Fruit fly (Drosophila melanogaster) whole organism, prepupa: ENCODE data around the gene Mzt1.

Source experiments
- CG10631 ChIP-seq: fragments of 200-800 bp; sonication (Bioruptor generic); optimal IDR thresholded peaks from 2 replicates; lab custom pipeline; 2016; ENCODE audit warnings: missing biosample characterization, missing genetic modification characterization
- CG10669 ChIP-seq: fragments of 200-800 bp; sonication (Bioruptor generic); optimal IDR thresholded peaks from 3 replicates; lab custom pipeline; 2018; ENCODE audit warnings: missing biosample characterization, mild to moderate bottlenecking, missing genetic modification characterization, moderate library complexity
- CG11294 ChIP-seq: fragments of 200-800 bp; sonication (Bioruptor generic); IDR thresholded peaks from 2 replicates; pipeline ENCODE4 v1.3.6; 2022; ENCODE audit warnings: missing biosample characterization, missing genetic modification characterization
- CG11762 ChIP-seq: fragments of 200-800 bp; sonication (Bioruptor generic); optimal IDR thresholded peaks from 3 replicates; lab custom pipeline; 2016; ENCODE audit warnings: missing biosample characterization, missing genetic modification characterization; ENCODE audit not compliant: insufficient read depth
- CG15336 ChIP-seq: fragments of 200-800 bp; sonication (Bioruptor generic); IDR thresholded peaks from 2 replicates; pipeline ENCODE4 v1.3.6; 2022; ENCODE audit warnings: missing biosample characterization, missing genetic modification characterization
- CG1621 ChIP-seq: fragments of 200-800 bp; sonication (Bioruptor generic); optimal IDR thresholded peaks from 3 replicates; lab custom pipeline; 2018; ENCODE audit warnings: missing biosample characterization, mild to moderate bottlenecking, missing genetic modification characterization
- CG16779 ChIP-seq: fragments of 200-800 bp; sonication (Bioruptor generic); optimal IDR thresholded peaks from 3 replicates; lab custom pipeline; 2017; ENCODE audit warnings: missing biosample characterization, mild to moderate bottlenecking, missing genetic modification characterization
- CG3032 ChIP-seq: fragments of 200-800 bp; optimal IDR thresholded peaks from 2 replicates; lab custom pipeline; 2019; ENCODE audit warnings: missing biosample characterization, mild to moderate bottlenecking, missing genetic modification characterization, moderate library complexity
- CG31627 ChIP-seq: fragments of 200-800 bp; sonication (Bioruptor generic); optimal IDR thresholded peaks from 3 replicates; lab custom pipeline; 2016; ENCODE audit warnings: missing biosample characterization, missing genetic modification characterization
- CG3919 ChIP-seq: fragments of 200-800 bp; sonication (Bioruptor generic); optimal IDR thresholded peaks from 3 replicates; lab custom pipeline; 2016; ENCODE audit warnings: missing biosample characterization, missing genetic modification characterization
- CG4318 ChIP-seq: fragments of 200-800 bp; sonication (Bioruptor generic); optimal IDR thresholded peaks from 3 replicates; lab custom pipeline; 2017; ENCODE audit warnings: missing biosample characterization, mild to moderate bottlenecking, missing genetic modification characterization
- CG6163 ChIP-seq: fragments of 200-800 bp; sonication (Bioruptor generic); IDR thresholded peaks from 3 replicates; pipeline ENCODE4 v1.3.6; 2022; ENCODE audit warnings: missing biosample characterization, missing genetic modification characterization
- CG6276 ChIP-seq: fragments of 200-800 bp; sonication (Bioruptor generic); optimal IDR thresholded peaks from 2 replicates; lab custom pipeline; 2017; ENCODE audit warnings: missing biosample characterization, mild to moderate bottlenecking, missing genetic modification characterization
- CG6808 ChIP-seq: fragments of 200-800 bp; sonication (Bioruptor generic); optimal IDR thresholded peaks from 3 replicates; lab custom pipeline; 2017; ENCODE audit warnings: missing biosample characterization, missing genetic modification characterization, mild to moderate bottlenecking, moderate library complexity, missing genetic modification reagents
- CG6854 ChIP-seq: fragments of 200-800 bp; sonication (Bioruptor generic); optimal IDR thresholded peaks from 2 replicates; lab custom pipeline; 2017; ENCODE audit warnings: missing biosample characterization, mild to moderate bottlenecking, missing genetic modification characterization
- CG7368 ChIP-seq: fragments of 200-800 bp; sonication (Bioruptor generic); optimal IDR thresholded peaks from 3 replicates; lab custom pipeline; 2016; ENCODE audit warnings: missing biosample characterization, missing genetic modification characterization
- CG8319 ChIP-seq: fragments of 200-800 bp; sonication (Bioruptor generic); optimal IDR thresholded peaks from 3 replicates; lab custom pipeline; 2016; ENCODE audit warnings: missing biosample characterization, missing genetic modification characterization
- CG8632 ChIP-seq: fragments of 200-800 bp; sonication (Bioruptor generic); optimal IDR thresholded peaks from 3 replicates; lab custom pipeline; 2016; ENCODE audit warnings: missing biosample characterization, missing genetic modification characterization
- Eip78C ChIP-seq: fragments of 200-800 bp; sonication (Bioruptor generic); peaks from one replicate; lab custom pipeline; 2016; ENCODE audit warnings: missing biosample characterization, missing genetic modification characterization
- Ets21C ChIP-seq: fragments of 200-800 bp; sonication (Bioruptor generic); optimal IDR thresholded peaks from 3 replicates; lab custom pipeline; 2016; ENCODE audit warnings: missing biosample characterization, missing genetic modification characterization
- Ets96B ChIP-seq: fragments of 200-800 bp; optimal IDR thresholded peaks from 2 replicates; lab custom pipeline; 2019; ENCODE audit warnings: missing biosample characterization, mild to moderate bottlenecking, missing genetic modification characterization, moderate library complexity
- Gug ChIP-seq: fragments of 200-800 bp; sonication (Bioruptor generic); IDR thresholded peaks from 2 replicates; pipeline ENCODE4 v1.3.6; 2022; ENCODE audit warnings: missing biosample characterization, missing genetic modification characterization
- Hr39 ChIP-seq: fragments of 200-800 bp; sonication (Bioruptor generic); optimal IDR thresholded peaks from 2 replicates; lab custom pipeline; 2016; ENCODE audit warnings: missing biosample characterization, missing genetic modification characterization
- Hr4 ChIP-seq: fragments of 200-800 bp; sonication (Bioruptor generic); optimal IDR thresholded peaks from 3 replicates; lab custom pipeline; 2016; ENCODE audit warnings: missing biosample characterization, missing genetic modification characterization
- Lpt ChIP-seq: fragments of 200-800 bp; sonication (Bioruptor generic); optimal IDR thresholded peaks from 3 replicates; lab custom pipeline; 2016; ENCODE audit warnings: missing biosample characterization, missing genetic modification characterization
- Met ChIP-seq: fragments of 200-800 bp; sonication (Bioruptor generic); optimal IDR thresholded peaks from 3 replicates; lab custom pipeline; 2016; ENCODE audit warnings: missing biosample characterization, missing genetic modification characterization
- OdsH ChIP-seq: fragments of 200-800 bp; sonication (Bioruptor generic); optimal IDR thresholded peaks from 3 replicates; lab custom pipeline; 2016; ENCODE audit warnings: missing biosample characterization, missing genetic modification characterization
- Smox ChIP-seq: fragments of 200-800 bp; sonication (Bioruptor generic); optimal IDR thresholded peaks from 3 replicates; lab custom pipeline; 2016; ENCODE audit warnings: missing biosample characterization, missing genetic modification characterization
- Sox102F ChIP-seq: fragments of 200-800 bp; sonication (Bioruptor generic); optimal IDR thresholded peaks from 2 replicates; lab custom pipeline; 2016; ENCODE audit warnings: missing biosample characterization, mild to moderate bottlenecking, missing genetic modification characterization
- Sox14 ChIP-seq: fragments of 200-800 bp; sonication (Bioruptor generic); optimal IDR thresholded peaks from 3 replicates; lab custom pipeline; 2016; ENCODE audit warnings: missing biosample characterization, missing genetic modification characterization
- Sox15 ChIP-seq: fragments of 200-800 bp; sonication (Bioruptor generic); optimal IDR thresholded peaks from 3 replicates; lab custom pipeline; 2016; ENCODE audit warnings: missing biosample characterization, missing genetic modification characterization
- achi ChIP-seq: fragments of 200-800 bp; sonication (Bioruptor generic); optimal IDR thresholded peaks from 3 replicates; lab custom pipeline; 2016; ENCODE audit warnings: missing biosample characterization, missing genetic modification characterization
- acj6 ChIP-seq: fragments of 200-800 bp; sonication (Bioruptor generic); optimal IDR thresholded peaks from 3 replicates; lab custom pipeline; 2016; ENCODE audit warnings: missing biosample characterization, missing genetic modification characterization
- cyc ChIP-seq: fragments of 200-800 bp; sonication (Bioruptor generic); optimal IDR thresholded peaks from 3 replicates; lab custom pipeline; 2016; ENCODE audit warnings: missing biosample characterization, missing genetic modification characterization
- dac ChIP-seq: fragments of 200-800 bp; sonication (Bioruptor generic); optimal IDR thresholded peaks from 2 replicates; lab custom pipeline; 2017; ENCODE audit warnings: missing biosample characterization, mild to moderate bottlenecking, missing genetic modification characterization
- dsx ChIP-seq: fragments of 200-800 bp; optimal IDR thresholded peaks from 3 replicates; lab custom pipeline; 2019; ENCODE audit warnings: missing biosample characterization, mild to moderate bottlenecking, missing genetic modification characterization, moderate library complexity; ENCODE audit not compliant: poor library complexity, severe bottlenecking
- eg ChIP-seq: fragments of 200-800 bp; sonication (Bioruptor generic); IDR thresholded peaks from 3 replicates; pipeline ENCODE4 v1.3.6; 2022; ENCODE audit warnings: missing biosample characterization, missing genetic modification characterization
- esn ChIP-seq: fragments of 200-800 bp; sonication (Bioruptor generic); optimal IDR thresholded peaks from 2 replicates; lab custom pipeline; 2016; ENCODE audit warnings: missing biosample characterization, mild to moderate bottlenecking, missing genetic modification characterization, moderate library complexity
- fd59A ChIP-seq: fragments of 200-800 bp; sonication (Bioruptor generic); optimal IDR thresholded peaks from 2 replicates; lab custom pipeline; 2017; ENCODE audit warnings: missing biosample characterization, mild to moderate bottlenecking, missing genetic modification characterization, missing genetic modification reagents
- fd85E ChIP-seq: fragments of 200-800 bp; sonication (Bioruptor generic); optimal IDR thresholded peaks from 3 replicates; lab custom pipeline; 2016; ENCODE audit warnings: missing biosample characterization, missing genetic modification characterization
- fkh ChIP-seq: fragments of 200-800 bp; sonication (Bioruptor generic); optimal IDR thresholded peaks from 3 replicates; lab custom pipeline; 2017; ENCODE audit warnings: missing biosample characterization, mild to moderate bottlenecking, missing genetic modification characterization, moderate library complexity
- lz ChIP-seq: fragments of 200-800 bp; sonication (Bioruptor generic); optimal IDR thresholded peaks from 3 replicates; lab custom pipeline; 2016; ENCODE audit warnings: missing biosample characterization, missing genetic modification characterization
- net ChIP-seq: fragments of 200-800 bp; sonication (Bioruptor generic); optimal IDR thresholded peaks from 3 replicates; lab custom pipeline; 2016; ENCODE audit warnings: missing biosample characterization, missing genetic modification characterization
- salr ChIP-seq, 2 experiments: fragments of 200-800 bp; sonication (Bioruptor generic); optimal IDR thresholded peaks; 3 replicates each; lab custom pipeline; 2016 to 2018; ENCODE audit warnings: missing biosample characterization in 2 of 2, missing genetic modification characterization in 2 of 2, mild to moderate bottlenecking in 1 of 2
- spab ChIP-seq: fragments of 200-800 bp; sonication (Bioruptor generic); optimal IDR thresholded peaks from 2 replicates; lab custom pipeline; 2017; ENCODE audit warnings: missing biosample characterization, mild to moderate bottlenecking, missing genetic modification characterization, missing genetic modification reagents
- ss ChIP-seq, 2 experiments: fragments of 200-800 bp; sonication (Bioruptor generic); optimal IDR thresholded peaks; 2 replicates in 1 of 2; 3 replicates in 1 of 2; lab custom pipeline; 2017 to 2018; ENCODE audit warnings: mild to moderate bottlenecking in 2 of 2, missing biosample characterization in 2 of 2, missing genetic modification characterization in 2 of 2, moderate library complexity in 1 of 2
- svp ChIP-seq: fragments of 200-800 bp; sonication (Bioruptor generic); peaks from one replicate; lab custom pipeline; 2016; ENCODE audit warnings: missing biosample characterization, missing genetic modification characterization
- vri ChIP-seq: fragments of 200-800 bp; sonication (Bioruptor generic); optimal IDR thresholded peaks from 3 replicates; lab custom pipeline; 2016; ENCODE audit warnings: missing biosample characterization, mild to moderate bottlenecking, missing genetic modification characterization

Mzt1 gene

dm6 chr3L:2427151-2427550 lies 38.1 kb downstream of the Mzt1 start:
- peak; percentile 22 for TF ChIP-seq Eip78C
- no peak for TF ChIP-seq CG8319 (GFP tag; lab: Kevin White, UChicago)
- peak; percentile 57 for TF ChIP-seq svp (GFP tag; lab: Kevin White, UChicago)

dm6 chr3L:2428488-2429302 lies 39.6 kb downstream of the Mzt1 start:
- TF ChIP-seq CG15336 (GFP tag; lab: Robert Waterston, UW) (peak; percentile 62), acj6 (GFP tag; lab: Kevin White, UChicago) (no peak), CG3032 (tag; lab: Kevin White, UChicago) (no peak), Hr4 (peak; percentile 14), cyc (no peak), CG4318 (GFP tag; lab: Kevin White, UChicago) (no peak), spab (GFP tag; lab: Kevin White, UChicago) (no peak), CG10669 (peak; percentile 26), CG31627 (GFP tag; lab: Kevin White, UChicago) (no peak), CG10631 (GFP tag; lab: Kevin White, UChicago) (no peak), Sox14 (GFP tag; lab: Kevin White, UChicago) (peak; percentile 23), Smox (GFP tag; lab: Kevin White, UChicago) (no peak), CG6854 (GFP tag; lab: Kevin White, UChicago) (peak; percentile 20), fd59A (GFP tag; lab: Kevin White, UChicago) (no peak), Met (GFP tag; lab: Kevin White, UChicago) (no peak), vri (peak; percentile 46), Ets21C (GFP tag; lab: Kevin White, UChicago) (no peak), Lpt (no peak), CG11762 (GFP tag; lab: Kevin White, UChicago) (no peak), CG11294 (GFP tag; lab: Robert Waterston, UW) (no peak), svp (GFP tag; lab: Kevin White, UChicago) (peak; percentile 61), CG6276 (GFP tag; lab: Kevin White, UChicago) (peak; percentile 78), CG8632 (no peak), eg (peak; percentile 77), dac (GFP tag; lab: Kevin White, UChicago) (no peak), CG16779 (tag; lab: Kevin White, UChicago) (peak; percentile 72), esn (no peak), fkh (GFP tag; lab: Kevin White, UChicago) (no peak), net (peak; percentile 55), ss (GFP tag; optimal IDR thresholded peaks at IDR 0.05; lab: Kevin White, UChicago) (peak; percentile 57 to 64), CG8319 (GFP tag; lab: Kevin White, UChicago) (no peak), Sox102F (GFP tag; lab: Kevin White, UChicago) (no peak), Ets96B (no peak), CG1621 (tag; lab: Kevin White, UChicago) (no peak), Gug (no peak), CG6163 (GFP tag; lab: Robert Waterston, UW) (peak; percentile 59; the same call in 2 of the 3 replicates), salr (GFP tag; optimal IDR thresholded peaks at IDR 0.05; lab: Kevin White, UChicago) (peak in 1 of 2 experiments; percentile 61), OdsH (GFP tag; lab: Kevin White, UChicago) (no peak), CG6808 (peak; percentile 16), Sox15 (GFP tag; lab: Kevin White, UChicago) (no peak), fd85E (no peak), lz (GFP tag; lab: Kevin White, UChicago) (no peak), CG7368 (peak; percentile 7), CG3919 (GFP tag; lab: Kevin White, UChicago) (no peak), achi (GFP tag; lab: Kevin White, UChicago) (no peak), dsx (peak; percentile 50), Hr39 (no peak)
